Worm (Caenorhabditis elegans): ENCODE results near the gene C06E2.2.

ce11 chrX:8831162-8831561 is 48.3 kb upstream of the C06E2.2 start, which contains the start of gene C28G1.6:
- TF ChIP-seq mep-1 (tag; optimal IDR thresholded peaks at IDR 0.05) (no peak), nhr-28 (tag; optimal IDR thresholded peaks at IDR 0.05) (no peak), lin-13 (tag; optimal IDR thresholded peaks at IDR 0.05) (no peak), snpc-4 (tag; optimal IDR thresholded peaks at IDR 0.05) (no peak), ham-2 (GFP tag; optimal IDR thresholded peaks at IDR 0.05) (no peak), sptf-1 (tag; optimal IDR thresholded peaks at IDR 0.05) (no peak), bed-3 (GFP tag; optimal IDR thresholded peaks at IDR 0.05) (no peak), unc-62 (GFP tag; optimal IDR thresholded peaks at IDR 0.05) (no peak), ztf-11 (tag; optimal IDR thresholded peaks at IDR 0.05) (no peak), nhr-12 (tag; optimal IDR thresholded peaks at IDR 0.05) (no peak)

All from whole organism, mixed stage, embryonic.